Worm (Caenorhabditis elegans): ENCODE data around the gene F49C12.6.

F49C12.6 gene

DNA sequence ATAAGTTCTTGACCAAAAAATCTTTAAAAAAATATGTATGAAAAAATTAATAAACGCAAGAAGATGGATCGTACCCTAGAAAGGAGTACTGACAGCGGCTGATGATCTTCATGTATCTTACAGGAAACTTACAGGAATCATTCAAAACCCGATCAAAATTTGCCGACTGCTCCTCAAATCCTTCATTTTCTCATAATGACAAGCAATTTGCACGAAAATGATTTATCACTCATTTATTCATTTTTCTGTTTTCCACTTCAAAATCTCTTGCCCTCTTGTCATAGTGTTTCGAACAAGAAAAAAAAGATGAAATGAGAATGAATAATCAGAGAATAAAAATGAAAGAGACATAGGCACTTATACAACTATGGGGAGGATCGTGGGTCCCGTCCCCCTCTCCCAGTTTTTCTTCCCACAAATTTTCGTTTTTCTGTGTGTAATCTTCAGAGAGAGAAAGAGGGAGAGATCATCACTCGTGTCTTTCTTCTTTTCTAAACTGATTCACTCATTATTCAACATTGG, 34.8 kb downstream of the F49C12.6 start, which contains the start of gene nmy-3:
Gene nmy-3 (plus strand): TSS at position 472 of the 522 bp plus-strand sequence.
- TF ChIP-seq tab-1 (GFP tag; IDR thresholded peaks at IDR 0.05), result no peak
- TF ChIP-seq cog-1 (tag; optimal IDR thresholded peaks at IDR 0.05), result no peak
- no peak for TF ChIP-seq flt-1 (GFP tag; IDR thresholded peaks at IDR 0.05)
- no peak for TF ChIP-seq klf-2 (GFP tag; conservative IDR thresholded peaks at IDR 0.05)
- no peak for TF ChIP-seq ref-1 (GFP tag; conservative IDR thresholded peaks at IDR 0.05)
- no peak for TF ChIP-seq med-1 (GFP tag; optimal IDR thresholded peaks at IDR 0.05; ENCODE audit: insufficient read depth)
- no peak for TF ChIP-seq ztf-23 (GFP tag; IDR thresholded peaks at IDR 0.05)
- TF ChIP-seq T22C8.4 (GFP tag; IDR thresholded peaks at IDR 0.05), result no peak
- TF ChIP-seq ztf-29 (GFP tag; IDR thresholded peaks at IDR 0.05), result no peak

DNA sequence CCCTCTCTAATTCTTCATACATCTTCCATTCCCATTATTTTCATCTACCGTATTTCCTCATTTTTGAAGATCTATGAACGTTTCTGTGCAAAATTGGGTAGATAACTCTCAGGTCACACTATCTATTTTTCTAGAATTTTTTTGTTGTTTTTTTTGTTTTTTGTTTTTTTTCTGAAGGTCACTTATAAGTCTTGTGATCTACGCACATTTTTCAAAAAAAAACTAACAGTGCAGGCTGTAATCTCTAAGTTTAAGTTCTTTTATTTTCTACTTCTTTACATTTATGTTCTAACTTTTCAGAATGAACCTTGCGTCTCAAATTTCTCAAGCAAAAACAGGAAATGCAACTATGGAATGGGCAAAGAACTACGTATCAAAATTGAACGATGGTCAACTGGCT, 39.1 kb downstream of the F49C12.6 start, which contains the start of gene flh-3:
Gene flh-3 (plus strand): TSS at position 301 of the 400 bp plus-strand sequence.
- TF ChIP-seq klf-2 (GFP tag; conservative IDR thresholded peaks at IDR 0.05) (no peak), ztf-23 (GFP tag; IDR thresholded peaks at IDR 0.05) (no peak), med-1 (GFP tag; optimal IDR thresholded peaks at IDR 0.05; ENCODE audit: insufficient read depth) (no peak), flt-1 (GFP tag; IDR thresholded peaks at IDR 0.05) (no peak), T22C8.4 (GFP tag; IDR thresholded peaks at IDR 0.05) (no peak), ztf-29 (GFP tag; IDR thresholded peaks at IDR 0.05) (no peak), ref-1 (GFP tag; conservative IDR thresholded peaks at IDR 0.05) (no peak), cog-1 (tag; optimal IDR thresholded peaks at IDR 0.05) (no peak), tab-1 (GFP tag; IDR thresholded peaks at IDR 0.05) (no peak)

DNA sequence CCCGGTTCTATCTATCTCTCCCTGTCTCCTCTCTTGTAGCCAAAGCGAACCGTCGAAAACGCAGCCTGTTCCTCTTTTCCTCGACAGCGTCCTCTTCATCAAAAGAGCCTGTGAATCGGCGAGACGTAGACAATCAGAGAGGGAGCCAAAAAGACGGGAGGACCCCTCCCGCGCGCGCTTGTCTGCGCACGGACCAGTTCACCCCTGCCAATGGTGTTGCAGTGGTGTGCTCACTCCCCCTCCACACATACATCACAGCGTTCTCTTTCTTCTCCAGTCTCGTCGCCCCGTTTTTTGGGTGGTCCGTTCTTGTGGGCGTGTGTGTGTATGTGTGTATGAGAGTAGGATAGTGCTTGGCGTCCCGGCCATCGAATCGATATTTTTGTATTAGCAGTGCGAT, 40.0 kb downstream of the F49C12.6 start:
- TF ChIP-seq ztf-23 (GFP tag; IDR thresholded peaks at IDR 0.05) (no peak), tab-1 (GFP tag; IDR thresholded peaks at IDR 0.05) (peak; percentile 68; the same call in 1 of the 2 replicates), flt-1 (GFP tag; IDR thresholded peaks at IDR 0.05) (peak; percentile 66; the same call in 1 of the 2 replicates)

DNA sequence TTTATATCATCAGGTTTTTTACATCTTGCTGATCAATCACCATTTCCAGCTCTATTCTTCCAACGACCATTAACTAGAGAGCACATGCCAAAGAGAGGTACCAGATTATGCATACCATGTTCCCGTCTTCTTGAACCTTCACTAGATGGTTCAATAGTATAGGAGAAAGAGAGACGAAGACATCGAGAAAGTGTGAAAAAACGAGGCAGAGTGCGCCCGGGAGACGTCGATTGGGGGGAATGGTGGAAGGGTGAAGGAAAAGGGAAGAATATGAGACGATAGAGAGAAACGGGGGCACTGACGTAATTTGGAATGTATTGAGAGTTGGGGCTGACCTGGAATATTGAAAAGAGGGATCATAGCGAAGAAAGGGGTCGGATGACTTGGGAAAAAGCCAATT, 41.3 kb downstream of the F49C12.6 start:
- TF ChIP-seq T22C8.4 (GFP tag; IDR thresholded peaks at IDR 0.05) (no peak), klf-2 (GFP tag; conservative IDR thresholded peaks at IDR 0.05) (no peak), cog-1 (tag; optimal IDR thresholded peaks at IDR 0.05) (no peak), ref-1 (GFP tag; conservative IDR thresholded peaks at IDR 0.05) (no peak), tab-1 (GFP tag; IDR thresholded peaks at IDR 0.05) (no peak), ztf-23 (GFP tag; IDR thresholded peaks at IDR 0.05) (no peak), med-1 (GFP tag; optimal IDR thresholded peaks at IDR 0.05; ENCODE audit: insufficient read depth) (no peak), ztf-29 (GFP tag; IDR thresholded peaks at IDR 0.05) (no peak), flt-1 (GFP tag; IDR thresholded peaks at IDR 0.05) (no peak)

DNA sequence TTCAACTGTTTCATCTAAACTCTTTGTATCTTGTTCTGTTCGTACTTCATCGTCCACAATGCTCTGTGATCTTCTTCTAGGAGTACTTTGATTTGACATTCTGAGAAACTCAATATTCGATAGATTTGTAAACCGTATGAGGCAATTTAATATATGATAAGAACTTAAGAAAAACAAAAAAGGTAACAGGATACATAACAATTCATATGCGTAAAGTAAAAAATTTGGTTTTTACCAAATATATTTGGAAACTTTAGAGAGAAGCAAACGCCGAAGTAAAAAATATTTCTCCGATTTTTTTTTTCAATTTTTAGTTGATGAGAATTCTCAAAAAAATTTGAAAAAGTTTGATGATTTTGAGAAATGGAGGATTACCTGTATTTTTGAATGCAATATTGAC, 42.4 kb downstream of the F49C12.6 start, which contains the start of gene Y11D7A.19:
Gene Y11D7A.19 (minus strand): TSS at position 101 of the 400 bp plus-strand sequence.
- no peak for TF ChIP-seq tab-1 (GFP tag; IDR thresholded peaks at IDR 0.05)

DNA sequence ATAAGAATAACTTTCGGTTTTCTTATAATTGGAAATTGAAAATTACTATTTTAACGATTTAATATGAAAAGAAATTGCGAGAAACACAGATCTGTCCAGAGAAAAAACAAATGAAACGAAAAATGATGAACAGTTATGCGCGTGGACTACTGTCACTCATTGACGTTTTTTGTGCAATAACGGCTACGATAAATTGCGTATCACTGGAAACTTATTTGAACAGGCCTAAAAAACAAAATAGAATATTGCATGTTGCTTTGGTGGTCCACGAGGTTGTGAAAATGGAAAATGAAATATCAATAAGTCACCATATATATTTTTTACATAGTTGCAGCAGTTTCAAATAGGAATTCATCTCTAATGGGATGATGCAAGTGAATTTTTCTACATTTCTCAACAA, 44.4 kb downstream of the F49C12.6 start:
- TF ChIP-seq ztf-29 (GFP tag; IDR thresholded peaks at IDR 0.05), result no peak
- TF ChIP-seq ztf-23 (GFP tag; IDR thresholded peaks at IDR 0.05), result no peak
- TF ChIP-seq flt-1 (GFP tag; IDR thresholded peaks at IDR 0.05), result no peak
- no peak for TF ChIP-seq med-1 (GFP tag; optimal IDR thresholded peaks at IDR 0.05; ENCODE audit: insufficient read depth)
- no peak for TF ChIP-seq klf-2 (GFP tag; conservative IDR thresholded peaks at IDR 0.05)
- no peak for TF ChIP-seq tab-1 (GFP tag; IDR thresholded peaks at IDR 0.05)
- TF ChIP-seq T22C8.4 (GFP tag; IDR thresholded peaks at IDR 0.05), result no peak
- TF ChIP-seq ref-1 (GFP tag; conservative IDR thresholded peaks at IDR 0.05), result no peak
- no peak for TF ChIP-seq cog-1 (tag; optimal IDR thresholded peaks at IDR 0.05)

DNA sequence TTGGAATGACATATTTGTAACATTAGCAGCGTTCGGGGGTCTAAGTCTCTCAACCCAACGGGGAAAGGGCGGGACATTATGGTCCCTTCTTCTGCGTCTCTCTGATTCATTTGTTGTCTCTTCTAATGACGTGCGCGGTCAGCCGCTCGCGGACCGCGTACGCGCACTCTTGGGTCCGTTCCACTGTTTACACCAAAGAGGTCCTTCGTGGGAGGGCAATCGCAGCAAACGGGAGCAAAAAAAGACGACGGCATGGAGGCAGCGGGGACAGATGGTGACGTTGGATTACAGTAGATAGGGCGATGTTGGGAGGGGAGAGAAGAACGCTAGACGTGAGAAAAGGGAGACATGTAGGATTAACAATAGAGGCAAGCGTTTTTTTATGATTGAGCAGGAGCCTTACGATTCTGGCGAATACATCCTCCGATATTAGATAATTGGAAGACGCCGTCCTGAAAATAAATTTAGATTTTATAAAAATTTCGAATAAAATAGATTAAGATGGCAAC, 45.0 kb downstream of the F49C12.6 start, which contains the start of gene flh-1:
Gene flh-1 (minus strand): TSS at position 459 of the 509 bp plus-strand sequence.
- no peak for TF ChIP-seq T22C8.4 (GFP tag; IDR thresholded peaks at IDR 0.05)
- no peak for TF ChIP-seq ref-1 (GFP tag; conservative IDR thresholded peaks at IDR 0.05)
- TF ChIP-seq flt-1 (GFP tag; IDR thresholded peaks at IDR 0.05), result peak; percentile 76
- no peak for TF ChIP-seq klf-2 (GFP tag; conservative IDR thresholded peaks at IDR 0.05)
- no peak for TF ChIP-seq med-1 (GFP tag; optimal IDR thresholded peaks at IDR 0.05; ENCODE audit: insufficient read depth)
- peak; percentile 63; the same call in 1 of the 2 replicates for TF ChIP-seq tab-1 (GFP tag; IDR thresholded peaks at IDR 0.05)

DNA sequence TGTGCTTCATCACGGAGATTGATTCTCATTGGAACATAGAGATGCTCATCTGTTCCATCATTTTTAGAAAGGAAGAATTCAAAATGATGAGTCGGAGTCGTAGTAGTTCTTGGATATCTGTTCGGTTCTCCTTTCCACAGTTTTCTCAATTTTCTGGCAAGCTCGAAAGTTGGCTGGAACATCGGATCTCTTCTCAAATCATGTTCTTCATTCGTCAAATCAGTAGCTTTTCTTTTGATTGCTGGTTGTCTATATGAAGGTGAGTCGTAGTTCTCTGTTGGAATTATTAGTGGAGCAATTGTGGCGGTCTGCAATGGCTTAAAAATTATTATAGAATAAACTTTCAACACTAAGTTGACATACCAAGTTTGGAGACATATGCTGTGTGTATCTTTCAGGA, 46.6 kb downstream of the F49C12.6 start:
- TF ChIP-seq ztf-23 (GFP tag; IDR thresholded peaks at IDR 0.05) (no peak), med-1 (GFP tag; optimal IDR thresholded peaks at IDR 0.05; ENCODE audit: insufficient read depth) (no peak), ref-1 (GFP tag; conservative IDR thresholded peaks at IDR 0.05) (no peak), cog-1 (tag; optimal IDR thresholded peaks at IDR 0.05) (no peak), flt-1 (GFP tag; IDR thresholded peaks at IDR 0.05) (no peak), T22C8.4 (GFP tag; IDR thresholded peaks at IDR 0.05) (no peak), tab-1 (GFP tag; IDR thresholded peaks at IDR 0.05) (no peak), klf-2 (GFP tag; conservative IDR thresholded peaks at IDR 0.05) (no peak), ztf-29 (GFP tag; IDR thresholded peaks at IDR 0.05) (no peak)

DNA sequence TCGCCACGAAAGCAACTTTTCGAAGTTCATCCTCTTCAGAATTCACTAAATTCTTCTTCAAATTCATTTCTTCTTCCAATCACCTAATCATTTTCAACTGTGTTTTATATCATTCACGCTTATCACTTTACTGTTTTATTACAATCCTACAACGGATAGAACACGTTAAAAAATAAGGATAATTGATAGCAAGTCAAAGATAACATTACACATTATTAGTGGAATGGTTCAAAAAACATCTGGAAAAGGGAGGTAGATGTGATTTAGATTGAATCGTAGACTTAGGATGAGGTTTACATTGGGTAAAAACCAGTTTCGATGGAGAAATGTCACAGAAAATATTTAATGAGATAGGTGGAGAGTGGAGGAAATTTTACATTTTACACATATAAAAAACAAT, 47.2 kb downstream of the F49C12.6 start, which contains the start of gene col-120:
Gene col-120 (minus strand): TSS at position 101 of the 400 bp plus-strand sequence.
- TF ChIP-seq T22C8.4 (GFP tag; IDR thresholded peaks at IDR 0.05) (no peak), ztf-23 (GFP tag; IDR thresholded peaks at IDR 0.05) (no peak), ztf-29 (GFP tag; IDR thresholded peaks at IDR 0.05) (no peak), cog-1 (tag; optimal IDR thresholded peaks at IDR 0.05) (no peak), med-1 (GFP tag; optimal IDR thresholded peaks at IDR 0.05; ENCODE audit: insufficient read depth) (no peak), tab-1 (GFP tag; IDR thresholded peaks at IDR 0.05) (no peak), klf-2 (GFP tag; conservative IDR thresholded peaks at IDR 0.05) (no peak), flt-1 (GFP tag; IDR thresholded peaks at IDR 0.05) (no peak), ref-1 (GFP tag; conservative IDR thresholded peaks at IDR 0.05) (no peak)

DNA sequence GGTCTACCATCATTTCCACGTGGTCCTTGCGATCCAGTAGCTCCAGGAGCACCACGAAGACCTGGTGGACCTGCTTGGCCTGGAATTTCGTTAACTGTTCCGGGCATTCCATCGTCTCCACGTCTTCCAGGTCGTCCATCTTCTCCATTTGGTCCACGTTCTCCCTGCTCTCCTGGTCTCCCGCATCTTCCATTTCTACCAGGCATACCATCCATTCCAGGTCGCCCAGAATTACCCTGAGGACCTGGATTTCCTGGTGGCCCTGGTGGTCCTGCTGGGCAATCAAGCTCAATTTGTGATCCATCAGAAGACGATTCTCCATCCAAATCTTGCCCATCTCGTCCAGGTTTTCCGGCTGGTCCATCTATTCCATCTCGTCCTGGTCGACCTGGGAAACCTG, 48.0 kb downstream of the F49C12.6 start:
- TF ChIP-seq flt-1 (GFP tag; IDR thresholded peaks at IDR 0.05), result no peak
- TF ChIP-seq ztf-29 (GFP tag; IDR thresholded peaks at IDR 0.05), result no peak
- no peak for TF ChIP-seq T22C8.4 (GFP tag; IDR thresholded peaks at IDR 0.05)
- no peak for TF ChIP-seq ztf-23 (GFP tag; IDR thresholded peaks at IDR 0.05)
- no peak for TF ChIP-seq cog-1 (tag; optimal IDR thresholded peaks at IDR 0.05)
- no peak for TF ChIP-seq tab-1 (GFP tag; IDR thresholded peaks at IDR 0.05)
- TF ChIP-seq med-1 (GFP tag; optimal IDR thresholded peaks at IDR 0.05; ENCODE audit: insufficient read depth), result no peak
- no peak for TF ChIP-seq klf-2 (GFP tag; conservative IDR thresholded peaks at IDR 0.05)
